Fruit fly (Drosophila melanogaster) whole organism, embryonic: ENCODE data around the gene Cyp303a1.

Source experiments
- Antp ChIP-seq: fragments of 200-800 bp; sonication (Bioruptor generic); optimal IDR thresholded peaks from 3 replicates; lab custom pipeline; 2016; ENCODE audit warnings: missing biosample characterization, missing genetic modification characterization
- Asciz ChIP-seq: fragments of 200-800 bp; sonication (Bioruptor generic); optimal IDR thresholded peaks from 2 replicates; lab custom pipeline; 2017; ENCODE audit warnings: missing biosample characterization, mild to moderate bottlenecking, missing genetic modification characterization, missing genetic modification reagents
- CG10565 ChIP-seq: fragments of 200-800 bp; sonication (Bioruptor generic); optimal IDR thresholded peaks from 3 replicates; lab custom pipeline; 2016; ENCODE audit warnings: missing biosample characterization, mild to moderate bottlenecking, missing genetic modification characterization
- CG11504 ChIP-seq: fragments of 200-800 bp; sonication (Bioruptor generic); optimal IDR thresholded peaks from 3 replicates; lab custom pipeline; 2019; ENCODE audit warnings: missing biosample characterization, mild to moderate bottlenecking, missing genetic modification characterization, moderate library complexity
- CG12219 ChIP-seq: fragments of 200-800 bp; sonication (Bioruptor generic); optimal IDR thresholded peaks from 3 replicates; lab custom pipeline; 2018; ENCODE audit warnings: missing biosample characterization, mild to moderate bottlenecking, missing genetic modification characterization
- CG13123 ChIP-seq: fragments of 200-800 bp; sonication (Bioruptor generic); optimal IDR thresholded peaks from 2 replicates; lab custom pipeline; 2016; ENCODE audit warnings: missing biosample characterization, missing genetic modification characterization
- CG14860 ChIP-seq: fragments of 200-800 bp; sonication (Bioruptor generic); IDR thresholded peaks from 3 replicates; pipeline ENCODE4 v1.3.6; 2022; ENCODE audit warnings: missing biosample characterization, missing genetic modification characterization; ENCODE audit not compliant: partially characterized antibody
- CG1602 ChIP-seq: fragments of 200-800 bp; sonication (Bioruptor generic); optimal IDR thresholded peaks from 3 replicates; lab custom pipeline; 2016; ENCODE audit warnings: missing biosample characterization, missing genetic modification characterization
- CG1603 ChIP-seq: fragments of 200-800 bp; sonication (Bioruptor generic); optimal IDR thresholded peaks from 2 replicates; lab custom pipeline; 2019; ENCODE audit warnings: missing biosample characterization, mild to moderate bottlenecking, missing genetic modification characterization, moderate library complexity
- CG16813 ChIP-seq: fragments of 200-800 bp; sonication (Bioruptor generic); IDR thresholded peaks from 3 replicates; pipeline ENCODE4 v1.3.6; 2022; ENCODE audit warnings: missing biosample characterization, missing genetic modification characterization; ENCODE audit not compliant: partially characterized antibody
- CG16863 ChIP-seq: fragments of 200-800 bp; sonication (Bioruptor generic); optimal IDR thresholded peaks from 3 replicates; lab custom pipeline; 2016; ENCODE audit warnings: missing biosample characterization, missing genetic modification characterization
- CG2678 ChIP-seq: fragments of 200-800 bp; sonication (Bioruptor generic); optimal IDR thresholded peaks from 3 replicates; lab custom pipeline; 2019; ENCODE audit warnings: missing biosample characterization, mild to moderate bottlenecking, missing genetic modification characterization, moderate library complexity
- CG30431 ChIP-seq: fragments of 200-800 bp; sonication (Bioruptor generic); optimal IDR thresholded peaks from 2 replicates; lab custom pipeline; 2017; ENCODE audit warnings: missing biosample characterization, missing genetic modification characterization
- CG34422 ChIP-seq: fragments of 200-800 bp; sonication (Bioruptor generic); IDR thresholded peaks from 3 replicates; pipeline ENCODE4 v1.3.6; 2022; ENCODE audit warnings: missing biosample characterization, missing genetic modification characterization
- CG3847 ChIP-seq: fragments of 200-800 bp; sonication (Bioruptor generic); IDR thresholded peaks from 2 replicates; pipeline ENCODE4 v1.3.6; 2022; ENCODE audit warnings: missing biosample characterization, missing genetic modification characterization
- CG42726 ChIP-seq: fragments of 200-800 bp; sonication (Bioruptor generic); IDR thresholded peaks from 2 replicates; pipeline ENCODE4 v1.3.6; 2022; ENCODE audit warnings: missing biosample characterization, missing genetic modification characterization; ENCODE audit not compliant: partially characterized antibody
- CG5180 ChIP-seq: fragments of 200-800 bp; sonication (Bioruptor generic); optimal IDR thresholded peaks from 3 replicates; lab custom pipeline; 2017; ENCODE audit warnings: missing biosample characterization, missing genetic modification characterization, mild to moderate bottlenecking, moderate library complexity, missing genetic modification reagents
- CG6175 ChIP-seq: fragments of 200-800 bp; sonication (Bioruptor generic); IDR thresholded peaks from 3 replicates; pipeline ENCODE4 v1.3.6; 2022; ENCODE audit warnings: missing biosample characterization, missing genetic modification characterization
- CG6765 ChIP-seq: fragments of 200-800 bp; sonication (Bioruptor generic); optimal IDR thresholded peaks from 3 replicates; lab custom pipeline; 2017; ENCODE audit warnings: missing biosample characterization, mild to moderate bottlenecking, missing genetic modification characterization
- CG9797 ChIP-seq: fragments of 200-800 bp; sonication (Bioruptor generic); optimal IDR thresholded peaks from 3 replicates; lab custom pipeline; 2018; ENCODE audit warnings: missing biosample characterization, mild to moderate bottlenecking, missing genetic modification characterization
- Chrac-16 ChIP-seq: fragments of 200-800 bp; sonication (Bioruptor generic); optimal IDR thresholded peaks from 3 replicates; lab custom pipeline; 2016; ENCODE audit warnings: missing biosample characterization, missing genetic modification characterization
- H2.0 ChIP-seq: fragments of 200-800 bp; sonication (Bioruptor generic); IDR thresholded peaks from 2 replicates; pipeline ENCODE4 v1.3.6; 2022; ENCODE audit warnings: missing biosample characterization, missing genetic modification characterization
- Hr39 ChIP-seq: fragments of >200 bp; optimal IDR thresholded peaks from 2 replicates; lab custom pipeline; 2017
- MBD-R2 ChIP-seq: fragments of 200-800 bp; sonication (Bioruptor generic); IDR thresholded peaks from 2 replicates; pipeline ENCODE4 v1.3.6; 2022; ENCODE audit warnings: missing biosample characterization, missing genetic modification characterization
- Mes4 ChIP-seq: fragments of 200-800 bp; sonication (Bioruptor generic); optimal IDR thresholded peaks from 2 replicates; lab custom pipeline; 2016; ENCODE audit warnings: missing biosample characterization, missing genetic modification characterization
- NC2α ChIP-seq: fragments of 200-800 bp; sonication (Bioruptor generic); optimal IDR thresholded peaks from 2 replicates; lab custom pipeline; 2016; ENCODE audit warnings: missing biosample characterization, missing genetic modification characterization
- PHDP ChIP-seq: fragments of 200-800 bp; sonication (Bioruptor generic); optimal IDR thresholded peaks from 3 replicates; lab custom pipeline; 2018; ENCODE audit warnings: missing biosample characterization, mild to moderate bottlenecking, missing genetic modification characterization, moderate library complexity
- Scr ChIP-seq: fragments of 200-800 bp; sonication (Bioruptor generic); IDR thresholded peaks from 2 replicates; pipeline ENCODE4 v1.3.6; 2022; ENCODE audit warnings: missing biosample characterization, missing genetic modification characterization; ENCODE audit not compliant: partially characterized antibody
- Tbp ChIP-seq: fragments of >200 bp; optimal IDR thresholded peaks from 2 replicates; lab custom pipeline; 2018; ENCODE audit warnings: missing biosample characterization, missing genetic modification characterization
- Xrp1 ChIP-seq: fragments of 200-800 bp; sonication (Bioruptor generic); IDR thresholded peaks from 2 replicates; pipeline ENCODE4 v1.3.6; 2022; ENCODE audit warnings: missing biosample characterization, missing genetic modification characterization
- YL-1 ChIP-seq: fragments of 200-800 bp; sonication (Bioruptor generic); optimal IDR thresholded peaks from 3 replicates; lab custom pipeline; 2017; ENCODE audit warnings: missing biosample characterization, mild to moderate bottlenecking, missing genetic modification characterization
- ara ChIP-seq: fragments of 200-800 bp; sonication (Bioruptor generic); IDR thresholded peaks from 2 replicates; pipeline ENCODE4 v1.3.6; 2022; ENCODE audit warnings: missing biosample characterization, missing genetic modification characterization
- cg ChIP-seq: fragments of 200-800 bp; sonication (Bioruptor generic); optimal IDR thresholded peaks from 3 replicates; lab custom pipeline; 2019; ENCODE audit warnings: missing biosample characterization, mild to moderate bottlenecking, missing genetic modification characterization, moderate library complexity
- ci ChIP-seq: fragments of 200-800 bp; sonication (Bioruptor generic); IDR thresholded peaks from 3 replicates; pipeline ENCODE4 v1.3.6; 2022; ENCODE audit warnings: missing biosample characterization, missing genetic modification characterization
- fu2 ChIP-seq: fragments of 200-800 bp; sonication (Bioruptor generic); optimal IDR thresholded peaks from 2 replicates; lab custom pipeline; 2016; ENCODE audit warnings: missing biosample characterization, missing genetic modification characterization
- gcm ChIP-seq: fragments of 200-800 bp; sonication (Bioruptor generic); optimal IDR thresholded peaks from 2 replicates; lab custom pipeline; 2019; ENCODE audit warnings: missing biosample characterization, mild to moderate bottlenecking, missing genetic modification characterization, moderate library complexity
- ken ChIP-seq: fragments of 200-800 bp; sonication (Bioruptor generic); IDR thresholded peaks from 3 replicates; pipeline ENCODE4 v1.3.6; 2022; ENCODE audit warnings: missing biosample characterization, missing genetic modification characterization
- klu ChIP-seq: fragments of 200-800 bp; sonication (Bioruptor generic); IDR thresholded peaks from 2 replicates; pipeline ENCODE4 v1.3.6; 2022; ENCODE audit warnings: missing biosample characterization, missing genetic modification characterization
- knrl ChIP-seq: fragments of 200-800 bp; sonication (Bioruptor generic); IDR thresholded peaks from 3 replicates; pipeline ENCODE4 v1.3.6; 2022; ENCODE audit warnings: missing biosample characterization, missing genetic modification characterization; ENCODE audit not compliant: partially characterized antibody
- lilli ChIP-seq: fragments of 200-800 bp; sonication (Bioruptor generic); optimal IDR thresholded peaks from 3 replicates; lab custom pipeline; 2016; ENCODE audit warnings: missing biosample characterization, missing genetic modification characterization
- luna ChIP-seq: fragments of 200-800 bp; sonication (Bioruptor generic); optimal IDR thresholded peaks from 2 replicates; lab custom pipeline; 2016; ENCODE audit warnings: missing biosample characterization, missing genetic modification characterization
- phol ChIP-seq: fragments of 200-800 bp; sonication (Bioruptor generic); optimal IDR thresholded peaks from 3 replicates; lab custom pipeline; 2018; ENCODE audit warnings: missing biosample characterization, mild to moderate bottlenecking, missing genetic modification characterization, moderate library complexity
- pum ChIP-seq: fragments of 200-800 bp; sonication (Bioruptor generic); optimal IDR thresholded peaks from 2 replicates; lab custom pipeline; 2016; ENCODE audit warnings: missing biosample characterization, missing genetic modification characterization
- schlank ChIP-seq: fragments of 200-800 bp; sonication (Bioruptor generic); optimal IDR thresholded peaks from 2 replicates; lab custom pipeline; 2018; ENCODE audit warnings: missing biosample characterization, mild to moderate bottlenecking, missing genetic modification characterization
- sim ChIP-seq: fragments of 200-800 bp; sonication (Bioruptor generic); IDR thresholded peaks from 2 replicates; pipeline ENCODE4 v1.3.6; 2022; ENCODE audit warnings: missing biosample characterization, missing genetic modification characterization
- sisA ChIP-seq: fragments of 200-800 bp; sonication (Bioruptor generic); IDR thresholded peaks from 2 replicates; pipeline ENCODE4 v1.3.6; 2022; ENCODE audit warnings: missing biosample characterization, missing genetic modification characterization
- stc ChIP-seq: fragments of 200-800 bp; sonication (Bioruptor generic); IDR thresholded peaks from 2 replicates; pipeline ENCODE4 v1.3.6; 2022; ENCODE audit warnings: missing biosample characterization, missing genetic modification characterization
- tll ChIP-seq, 2 experiments: fragments of 200-800 bp in 1 of 2; fragments of >200 bp in 1 of 2; sonication (Bioruptor generic) in 1 of 2; optimal IDR thresholded peaks; 2 replicates each; lab custom pipeline; 2017 to 2019; ENCODE audit warnings: missing biosample characterization in 2 of 2, missing genetic modification characterization in 2 of 2, mild to moderate bottlenecking in 1 of 2, moderate library complexity in 1 of 2
- vvl ChIP-seq: fragments of 200-800 bp; sonication (Bioruptor generic); IDR thresholded peaks from 2 replicates; pipeline ENCODE4 v1.3.6; 2022; ENCODE audit warnings: missing biosample characterization, missing genetic modification characterization
- z ChIP-seq: fragments of 200-800 bp; sonication (Bioruptor generic); IDR thresholded peaks from 3 replicates; pipeline ENCODE4 v1.3.6; 2022; ENCODE audit warnings: missing biosample characterization, missing genetic modification characterization

Cyp303a1 gene

dm6 chr2L:16255232-16256117 is 38.5 kb upstream of the Cyp303a1 start (continued):
- TF ChIP-seq Tbp (GFP tag; lab: Kevin White, UChicago) (no peak), CG30431 (GFP tag; lab: Kevin White, UChicago) (no peak), fu2 (GFP tag; lab: Kevin White, UChicago) (no peak), ara (no peak), ci (GFP tag; lab: Robert Waterston, UW) (no peak), CG9797 (no peak), CG6175 (GFP tag; lab: Robert Waterston, UW) (no peak), vvl (GFP tag; lab: Robert Waterston, UW) (no peak), sisA (GFP tag; lab: Robert Waterston, UW) (no peak), schlank (tag; lab: Kevin White, UChicago) (no peak), Asciz (no peak), pum (GFP tag; lab: Kevin White, UChicago) (no peak), sim (no peak), CG1603 (no peak), PHDP (tag; lab: Kevin White, UChicago) (no peak), CG16813 (GFP tag; lab: Robert Waterston, UW) (no peak), stc (no peak), MBD-R2 (no peak), CG5180 (no peak), CG6765 (GFP tag; lab: Kevin White, UChicago) (no peak), H2.0 (GFP tag; lab: Robert Waterston, UW) (no peak), CG14860 (GFP tag; lab: Robert Waterston, UW) (no peak), Chrac-16 (GFP tag; lab: Kevin White, UChicago) (no peak), CG12219 (no peak), lilli (no peak), ken (no peak), Antp (GFP tag; lab: Kevin White, UChicago) (no peak), CG1602 (GFP tag; lab: Kevin White, UChicago) (no peak), z (no peak), CG13123 (GFP tag; lab: Kevin White, UChicago) (no peak), tll (GFP tag; optimal IDR thresholded peaks at IDR 0.05; lab: Kevin White, UChicago) (no peak), phol (tag; lab: Kevin White, UChicago) (no peak), CG3847 (GFP tag; lab: Robert Waterston, UW) (no peak), Xrp1 (no peak), Hr39 (no peak), YL-1 (GFP tag; lab: Kevin White, UChicago) (no peak), luna (no peak), klu (GFP tag; lab: Robert Waterston, UW) (no peak), knrl (GFP tag; lab: Robert Waterston, UW) (no peak), CG10565 (GFP tag; lab: Kevin White, UChicago) (no peak), gcm (GFP tag; lab: Kevin White, UChicago) (no peak), CG34422 (GFP tag; lab: Robert Waterston, UW) (no peak), CG42726 (GFP tag; lab: Robert Waterston, UW) (no peak), CG11504 (tag; lab: Kevin White, UChicago) (no peak), CG16863 (no peak), CG2678 (tag; lab: Kevin White, UChicago) (no peak), cg (peak; percentile 19), Scr (GFP tag; lab: Robert Waterston, UW) (no peak), Mes4 (GFP tag; lab: Kevin White, UChicago) (no peak), NC2α (GFP tag; lab: Kevin White, UChicago) (no peak)
